Fruit fly (Drosophila melanogaster): Measurements from ENCODE around the gene CG12268.

- TF ChIP-seq Sox102F (GFP tag; optimal IDR thresholded peaks at IDR 0.05) = no peak
- TF ChIP-seq OdsH (GFP tag; optimal IDR thresholded peaks at IDR 0.05) = peak; percentile 27
- no peak for TF ChIP-seq CG7368 (GFP tag; optimal IDR thresholded peaks at IDR 0.05)
- no peak for TF ChIP-seq CG6854 (GFP tag; optimal IDR thresholded peaks at IDR 0.05)
- TF ChIP-seq spab (GFP tag; optimal IDR thresholded peaks at IDR 0.05) = no peak
- peak; percentile 58 for TF ChIP-seq Met (GFP tag; optimal IDR thresholded peaks at IDR 0.05)
- no peak for TF ChIP-seq Ets21C (GFP tag; optimal IDR thresholded peaks at IDR 0.05)
- no peak for TF ChIP-seq CG31627 (GFP tag; optimal IDR thresholded peaks at IDR 0.05)
- TF ChIP-seq esn (GFP tag; optimal IDR thresholded peaks at IDR 0.05) = peak; percentile 40
- peak; percentile 57; the same call in 2 of the 3 replicates for TF ChIP-seq CG8119 (GFP tag; IDR thresholded peaks at IDR 0.05)
- TF ChIP-seq fkh (GFP tag; optimal IDR thresholded peaks at IDR 0.05) = peak; percentile 29
- TF ChIP-seq CG6276 (GFP tag; optimal IDR thresholded peaks at IDR 0.05) = peak; percentile 50
- no peak for TF ChIP-seq CG16779 (tag; optimal IDR thresholded peaks at IDR 0.05)
These were observed 6.4 kb downstream of the CG12268 start for dm6 chr3R:23941643-23942424.
